Worm (Caenorhabditis elegans) whole organism, L1 larva: Measurements from ENCODE around the gene ztf-20.

Experiments used
- C34B4.2 ChIP-seq: sonication (generic microtip); optimal IDR thresholded peaks from 2 replicates; lab custom pipeline; 2017; ENCODE audit warnings: mild to moderate bottlenecking, missing genetic modification characterization, missing compliant biosample characterization
- F16B12.6 ChIP-seq: fragments of 150-350 bp; optimal IDR thresholded peaks from 2 replicates; lab custom pipeline; 2014; ENCODE audit warnings: missing biosample characterization, missing genetic modification characterization
- Y116A8C.19 ChIP-seq: sonication (generic microtip); optimal IDR thresholded peaks from 2 replicates; lab custom pipeline; 2016; ENCODE audit warnings: missing compliant biosample characterization, missing genetic modification characterization, borderline replicate concordance
- alr-1 ChIP-seq: fragments of 200-800 bp; sonication (Bioruptor generic); optimal IDR thresholded peaks from 2 replicates; lab custom pipeline; 2018; ENCODE audit warnings: borderline replicate concordance, mild to moderate bottlenecking, missing genetic modification characterization, missing compliant biosample characterization
- aly-2 ChIP-seq: fragments of 150-350 bp; optimal IDR thresholded peaks from 2 replicates; lab custom pipeline; 2014; ENCODE audit warnings: missing biosample characterization, missing genetic modification characterization
- blmp-1 ChIP-seq: fragments of 150-350 bp; optimal IDR thresholded peaks from 2 replicates; lab custom pipeline; 2014; ENCODE audit warnings: missing biosample characterization, missing genetic modification characterization
- ceh-63 ChIP-seq: fragments of 200-800 bp; sonication (Bioruptor generic); optimal IDR thresholded peaks from 2 replicates; lab custom pipeline; 2018; ENCODE audit warnings: mild to moderate bottlenecking, missing genetic modification characterization, missing compliant biosample characterization
- ceh-8 ChIP-seq: fragments of 200-800 bp; sonication (Bioruptor generic); optimal IDR thresholded peaks from 2 replicates; lab custom pipeline; 2018; ENCODE audit warnings: mild to moderate bottlenecking, missing genetic modification characterization, moderate library complexity, missing compliant biosample characterization
- ceh-82 ChIP-seq, 3 experiments: fragments of 150-350 bp in 1 of 3; sonication (generic microtip) in 2 of 3; optimal IDR thresholded peaks; 2 replicates each; lab custom pipeline; 2014 to 2017; ENCODE audit warnings: missing biosample characterization in 3 of 3, missing genetic modification characterization in 3 of 3
- ceh-90 ChIP-seq: sonication (generic microtip); optimal IDR thresholded peaks from 2 replicates; lab custom pipeline; 2016; ENCODE audit warnings: missing genetic modification characterization, missing compliant biosample characterization
- dpl-1 ChIP-seq, 3 experiments: fragments of 150-350 bp in 2 of 3; sonication (generic microtip) in 1 of 3; optimal IDR thresholded peaks; 2 replicates each; lab custom pipeline; 2014 to 2017; ENCODE audit warnings: missing biosample characterization in 3 of 3, missing genetic modification characterization in 3 of 3, missing genetic modification reagents in 3 of 3
- efl-1 ChIP-seq, 4 experiments: fragments of 150-350 bp; optimal IDR thresholded peaks in 3 of 4; peaks in 1 of 4; 1 replicate in 1 of 4; 2 replicates in 3 of 4; lab custom pipeline; 2014; ENCODE audit warnings: missing biosample characterization in 2 of 4, missing genetic modification characterization in 2 of 4, missing genetic modification reagents in 2 of 4
- egl-13 ChIP-seq: sonication (generic microtip); optimal IDR thresholded peaks from 2 replicates; lab custom pipeline; 2016; ENCODE audit warnings: missing genotype, missing genetic modification reagents, missing genetic modification characterization, missing compliant biosample characterization
- elt-2 ChIP-seq: sonication (generic microtip); optimal IDR thresholded peaks from 2 replicates; lab custom pipeline; 2016; ENCODE audit warnings: missing genetic modification characterization, mild to moderate bottlenecking, inconsistent platforms, missing compliant biosample characterization, missing genetic modification reagents
- fkh-10 ChIP-seq: sonication (generic microtip); optimal IDR thresholded peaks from 2 replicates; lab custom pipeline; 2017; ENCODE audit warnings: missing biosample characterization, missing genetic modification reagents, missing genetic modification characterization
- fos-1 ChIP-seq: fragments of 150-350 bp; optimal IDR thresholded peaks from 2 replicates; lab custom pipeline; 2014; ENCODE audit warnings: missing biosample characterization, missing genetic modification characterization
- grh-1 ChIP-seq: fragments of 200-800 bp; sonication (Bioruptor generic); IDR thresholded peaks from 2 replicates; pipeline ENCODE4 v1.3.6; 2022; ENCODE audit warnings: missing genetic modification reagents, missing genetic modification characterization, missing compliant biosample characterization
- isw-1 ChIP-seq: fragments of 200-800 bp; sonication (Bioruptor generic); IDR thresholded peaks from 2 replicates; pipeline ENCODE4 v1.3.6; 2022; ENCODE audit warnings: missing genetic modification characterization, missing compliant biosample characterization
- jun-1 ChIP-seq: fragments of 150-350 bp; optimal IDR thresholded peaks from 2 replicates; lab custom pipeline; 2014; ENCODE audit warnings: missing biosample characterization, missing genetic modification reagents, missing genetic modification characterization
- lin-15B ChIP-seq: fragments of 150-350 bp; sonication (generic microtip); optimal IDR thresholded peaks from 3 replicates; lab custom pipeline; 2014; ENCODE audit warnings: missing biosample characterization, missing genetic modification characterization
- lin-35 ChIP-seq, 2 experiments: fragments of 150-350 bp; optimal IDR thresholded peaks; 2 replicates each; lab custom pipeline; 2014; ENCODE audit warnings: missing biosample characterization in 2 of 2, missing genetic modification characterization in 2 of 2, missing genetic modification reagents in 2 of 2
- lin-39 ChIP-seq: fragments of 150-350 bp; optimal IDR thresholded peaks from 2 replicates; lab custom pipeline; 2014; ENCODE audit warnings: missing biosample characterization, missing genetic modification reagents, missing genetic modification characterization
- lir-3 ChIP-seq: sonication (generic microtip); optimal IDR thresholded peaks from 2 replicates; lab custom pipeline; 2016; ENCODE audit warnings: mild to moderate bottlenecking, missing genetic modification characterization, moderate library complexity, missing compliant biosample characterization; ENCODE audit not compliant: poor library complexity
- lsy-2 ChIP-seq, 2 experiments: fragments of 150-350 bp; optimal IDR thresholded peaks; 2 replicates each; lab custom pipeline; 2014; ENCODE audit warnings: missing biosample characterization in 2 of 2, missing genetic modification characterization in 2 of 2
- nhr-11 ChIP-seq: fragments of 150-350 bp; optimal IDR thresholded peaks from 2 replicates; lab custom pipeline; 2014; ENCODE audit warnings: missing biosample characterization, missing genetic modification characterization
- nhr-19 ChIP-seq: fragments of 200-800 bp; sonication (Bioruptor generic); conservative IDR thresholded peaks from 2 replicates; pipeline ENCODE4 v1.3.6; 2022; ENCODE audit warnings: missing genetic modification characterization, missing compliant biosample characterization
- nhr-20 ChIP-seq: sonication (generic microtip); optimal IDR thresholded peaks from 2 replicates; lab custom pipeline; 2016; ENCODE audit warnings: mild to moderate bottlenecking, missing genetic modification characterization, missing compliant biosample characterization
- nhr-47 ChIP-seq: sonication (generic microtip); optimal IDR thresholded peaks from 2 replicates; lab custom pipeline; 2016; ENCODE audit warnings: mild to moderate bottlenecking, missing genetic modification characterization, moderate library complexity, missing compliant biosample characterization
- nhr-71 ChIP-seq: sonication (generic microtip); optimal IDR thresholded peaks from 2 replicates; lab custom pipeline; 2016; ENCODE audit warnings: mild to moderate bottlenecking, missing genetic modification characterization, moderate library complexity, missing compliant biosample characterization
- nhr-76 ChIP-seq: sonication (generic microtip); optimal IDR thresholded peaks from 2 replicates; lab custom pipeline; 2017; ENCODE audit warnings: missing biosample characterization, missing genetic modification characterization
- nhr-85 ChIP-seq: sonication (generic microtip); peaks from one replicate; lab custom pipeline; 2016; ENCODE audit warnings: missing genetic modification characterization, inconsistent platforms, missing compliant biosample characterization
- pag-3 ChIP-seq: sonication (generic microtip); optimal IDR thresholded peaks from 2 replicates; lab custom pipeline; 2017; ENCODE audit warnings: missing genetic modification characterization, mild to moderate bottlenecking, missing compliant biosample characterization, antibody characterized with exemption, borderline replicate concordance; ENCODE audit not compliant: insufficient read depth
- pqm-1 ChIP-seq: sonication (generic microtip); optimal IDR thresholded peaks from 3 replicates; lab custom pipeline; 2017; ENCODE audit warnings: missing biosample characterization, missing genetic modification characterization
- skn-1 ChIP-seq: fragments of 150-350 bp; optimal IDR thresholded peaks from 2 replicates; lab custom pipeline; 2014; ENCODE audit warnings: missing biosample characterization, missing genetic modification characterization
- snpc-4 ChIP-seq: fragments of 150-350 bp; optimal IDR thresholded peaks from 2 replicates; lab custom pipeline; 2014; ENCODE audit warnings: missing biosample characterization, missing genetic modification characterization
- snu-23 ChIP-seq: sonication (generic microtip); optimal IDR thresholded peaks from 2 replicates; lab custom pipeline; 2016; ENCODE audit warnings: missing genetic modification characterization, missing compliant biosample characterization
- sup-37 ChIP-seq: fragments of 200-800 bp; sonication (Bioruptor generic); optimal IDR thresholded peaks from 2 replicates; lab custom pipeline; 2018; ENCODE audit warnings: mild to moderate bottlenecking, missing genetic modification characterization, missing compliant biosample characterization
- swsn-7 ChIP-seq: sonication (generic microtip); optimal IDR thresholded peaks from 2 replicates; lab custom pipeline; 2016; ENCODE audit warnings: missing genetic modification characterization, missing compliant biosample characterization
- tlp-1 ChIP-seq: fragments of 150-350 bp; optimal IDR thresholded peaks from 2 replicates; lab custom pipeline; 2014; ENCODE audit warnings: missing biosample characterization, missing genetic modification characterization
- unc-30 ChIP-seq: sonication (generic microtip); optimal IDR thresholded peaks from 2 replicates; lab custom pipeline; 2017; ENCODE audit warnings: missing biosample characterization, missing genetic modification characterization
- unc-62 ChIP-seq: fragments of 150-350 bp; optimal IDR thresholded peaks from 2 replicates; lab custom pipeline; 2014; ENCODE audit warnings: missing biosample characterization, missing genetic modification reagents, missing genetic modification characterization
- vab-15 ChIP-seq: sonication (generic microtip); optimal IDR thresholded peaks from 2 replicates; lab custom pipeline; 2017; ENCODE audit warnings: missing genotype, mild to moderate bottlenecking, missing genetic modification characterization, missing compliant biosample characterization
- xbp-1 ChIP-seq: sonication (generic microtip); optimal IDR thresholded peaks from 2 replicates; lab custom pipeline; 2016; ENCODE audit warnings: missing genetic modification characterization, missing compliant biosample characterization
- zag-1 ChIP-seq: fragments of 150-350 bp; optimal IDR thresholded peaks from 2 replicates; lab custom pipeline; 2014; ENCODE audit warnings: missing biosample characterization, missing genetic modification characterization
- zip-4 ChIP-seq: fragments of 200-800 bp; sonication (Bioruptor generic); optimal IDR thresholded peaks from 2 replicates; lab custom pipeline; 2018; ENCODE audit warnings: mild to moderate bottlenecking, missing genetic modification characterization, moderate library complexity, missing compliant biosample characterization
- ztf-11 ChIP-seq, 2 experiments: sonication (generic microtip); optimal IDR thresholded peaks; 2 replicates each; lab custom pipeline; 2016 to 2017; ENCODE audit warnings: missing genetic modification characterization in 2 of 2, missing biosample characterization in 1 of 2, missing compliant biosample characterization in 1 of 2
- ztf-4 ChIP-seq: fragments of 150-350 bp; optimal IDR thresholded peaks from 2 replicates; lab custom pipeline; 2014; ENCODE audit warnings: missing biosample characterization, missing genetic modification characterization

The ztf-20 gene

DNA sequence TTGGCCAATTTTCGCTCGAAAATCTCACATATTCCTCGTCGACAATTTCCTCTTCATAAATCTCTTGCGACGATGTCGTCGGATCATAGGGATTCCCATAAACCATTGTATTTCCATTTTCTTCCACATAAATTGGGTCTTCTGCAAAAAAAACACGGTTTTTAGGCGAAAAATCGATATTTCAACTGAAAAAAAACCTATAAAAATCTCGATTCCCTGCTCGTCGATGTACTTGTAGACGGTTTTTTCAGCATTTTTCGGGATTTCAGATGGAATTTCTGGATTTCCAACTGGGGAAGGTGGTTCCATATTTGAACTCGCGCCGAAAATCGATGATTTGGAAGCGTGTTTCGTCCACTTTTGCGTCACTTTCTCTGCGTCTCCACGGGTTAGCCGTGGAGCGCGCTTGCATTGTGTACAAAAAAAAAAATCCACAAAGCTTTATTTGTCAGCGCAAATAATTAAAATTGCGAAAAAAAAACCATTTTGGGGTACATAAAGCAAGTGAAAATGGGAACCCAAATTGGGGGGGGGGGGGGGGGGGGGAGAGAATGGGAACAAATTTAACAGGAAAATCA lies 7.6 kb upstream of the ztf-20 start, which contains the start of gene Y39B6A.43 (continued):
- TF ChIP-seq ztf-11 (tag; optimal IDR thresholded peaks at IDR 0.05; lab: Kevin White, UChicago) (peak in 1 of 2 experiments; percentile 88), snpc-4 (tag; lab: Kevin White, UChicago) (peak; percentile 85), unc-62 (GFP tag; lab: Kevin White, UChicago) (no peak), nhr-47 (peak; percentile 98), egl-13 (tag; lab: Kevin White, UChicago) (peak; percentile 89), pqm-1 (peak; percentile 80), swsn-7 (tag; lab: Kevin White, UChicago) (peak; percentile 96), lsy-2 (tag; optimal IDR thresholded peaks at IDR 0.05; lab: Kevin White, UChicago) (peak; percentile 97), snu-23 (GFP tag; lab: Kevin White, UChicago) (peak; percentile 95), ceh-8 (GFP tag; lab: Kevin White, UChicago) (peak; percentile 84), pag-3 (no peak), Y116A8C.19 (tag; lab: Kevin White, UChicago) (no peak), zag-1 (peak; percentile 58)
- TF ChIP-seq, all 84 proteins: peak for 70

DNA sequence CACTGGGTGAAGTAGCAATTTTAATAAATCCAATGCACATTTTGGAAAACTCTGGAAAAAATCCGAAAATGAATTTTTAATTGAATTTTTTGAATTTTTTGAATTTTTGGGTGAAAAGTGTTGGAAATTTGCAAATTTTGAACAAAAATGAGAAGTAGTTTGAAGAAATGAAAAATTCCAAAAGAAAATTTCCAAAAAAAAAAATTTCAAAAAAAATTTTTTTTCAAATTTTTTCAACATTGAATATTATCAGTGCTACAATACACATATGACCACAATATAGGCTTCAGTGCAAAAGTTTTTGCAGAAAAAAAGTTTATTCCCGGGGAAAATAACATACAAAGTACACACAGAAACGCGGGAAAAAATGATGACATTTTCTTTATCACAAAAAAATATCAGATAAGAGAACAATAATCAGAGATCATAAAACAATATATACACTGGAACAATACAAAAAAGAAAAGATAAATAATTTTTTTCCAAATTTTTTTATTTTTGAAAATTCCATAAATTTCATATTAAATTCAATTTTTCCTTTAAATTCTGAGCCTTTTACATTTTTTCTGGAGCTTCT lies 2.6 kb downstream of the ztf-20 start, which contains the start of gene hrg-10:
hrg-10 (minus strand) TSS at position 51 of the 577 bp plus-strand sequence.
- TF ChIP-seq nhr-76 (tag; lab: Kevin White, UChicago) (no peak), xbp-1 (no peak), blmp-1 (tag; lab: Kevin White, UChicago) (no peak), isw-1 (GFP tag; lab: Robert Waterston, UW) (no peak), lin-35 (GFP tag; optimal IDR thresholded peaks at IDR 0.05; lab: Kevin White, UChicago) (peak in 1 of 2 experiments; percentile 9), sup-37 (no peak), vab-15 (tag; lab: Kevin White, UChicago) (no peak), nhr-85 (tag; lab: Kevin White, UChicago) (no peak), snpc-4 (tag; lab: Kevin White, UChicago) (no peak), efl-1 (optimal IDR thresholded peaks at IDR 0.05; lab: Kevin White, UChicago) (no peak), efl-1 (GFP tag; optimal IDR thresholded peaks at IDR 0.05 in 1 of 2; lab: Kevin White, UChicago) (no peak), unc-30 (no peak), C34B4.2 (tag; lab: Kevin White, UChicago) (no peak), snu-23 (GFP tag; lab: Kevin White, UChicago) (no peak), swsn-7 (tag; lab: Kevin White, UChicago) (no peak), nhr-11 (tag; lab: Kevin White, UChicago) (no peak), grh-1 (no peak), ztf-11 (tag; optimal IDR thresholded peaks at IDR 0.05; lab: Kevin White, UChicago) (no peak), nhr-19 (GFP tag; lab: Robert Waterston, UW) (peak; percentile 6; the same call in 1 of the 2 replicates), zip-4 (GFP tag; lab: Kevin White, UChicago) (no peak), ceh-82 (tag; optimal IDR thresholded peaks at IDR 0.05; lab: Kevin White, UChicago) (no peak), lir-3 (tag; lab: Kevin White, UChicago) (no peak), fos-1 (no peak), dpl-1 (GFP tag; optimal IDR thresholded peaks at IDR 0.05; lab: Kevin White, UChicago) (no peak), unc-62 (GFP tag; lab: Kevin White, UChicago) (no peak), jun-1 (no peak), tlp-1 (no peak), elt-2 (tag; lab: Kevin White, UChicago) (peak; percentile 77), aly-2 (tag; lab: Kevin White, UChicago) (no peak), lin-15B (no peak), nhr-20 (tag; lab: Kevin White, UChicago) (peak; percentile 8), nhr-71 (tag; lab: Kevin White, UChicago) (no peak), lin-39 (tag; lab: Kevin White, UChicago) (no peak), fkh-10 (GFP tag; lab: Kevin White, UChicago) (no peak), lsy-2 (tag; optimal IDR thresholded peaks at IDR 0.05; lab: Kevin White, UChicago) (peak in 1 of 2 experiments; percentile 10), alr-1 (tag; lab: Kevin White, UChicago) (no peak), ceh-63 (GFP tag; lab: Kevin White, UChicago) (no peak), skn-1 (tag; lab: Kevin White, UChicago) (no peak), ztf-4 (tag; lab: Kevin White, UChicago) (no peak), F16B12.6 (no peak), ceh-90 (no peak)
